Worm (Caenorhabditis elegans) whole organism, young adult: ENCODE results near the gene F26F12.4.

ENCODE experiments used
- B0261.1 ChIP-seq: sonication (generic microtip); optimal IDR thresholded peaks from 2 replicates; lab custom pipeline; 2016; ENCODE audit warnings: mild to moderate bottlenecking, missing genetic modification characterization, moderate library complexity, missing compliant biosample characterization
- B0336.3 ChIP-seq: fragments of 200-800 bp; sonication (Bioruptor generic); IDR thresholded peaks from 2 replicates; pipeline ENCODE4 v1.3.6; 2022; ENCODE audit warnings: missing genetic modification characterization, missing compliant biosample characterization
- F39B2.1 ChIP-seq: fragments of 200-800 bp; sonication (Bioruptor generic); IDR thresholded peaks from 2 replicates; pipeline ENCODE4 v1.3.6; 2022; ENCODE audit warnings: missing genetic modification reagents, missing genetic modification characterization, missing compliant biosample characterization
- F57A8.1 ChIP-seq: fragments of 200-800 bp; sonication (Bioruptor generic); optimal IDR thresholded peaks from 2 replicates; lab custom pipeline; 2018; ENCODE audit warnings: mild to moderate bottlenecking, missing genetic modification characterization, moderate library complexity, missing compliant biosample characterization
- F57C9.4 ChIP-seq: sonication (generic microtip); optimal IDR thresholded peaks from 2 replicates; lab custom pipeline; 2017; ENCODE audit warnings: mild to moderate bottlenecking, missing genetic modification characterization, missing compliant biosample characterization
- T26A5.8 ChIP-seq: sonication (generic microtip); optimal IDR thresholded peaks from 2 replicates; lab custom pipeline; 2016; ENCODE audit warnings: missing genetic modification characterization, missing compliant biosample characterization
- Y53G8AR.9 ChIP-seq: fragments of 200-800 bp; sonication (Bioruptor generic); conservative IDR thresholded peaks from 2 replicates; pipeline ENCODE4 v1.3.6; 2022; ENCODE audit warnings: missing genetic modification reagents, missing genetic modification characterization, missing compliant biosample characterization
- Y67H2A.10 ChIP-seq: fragments of 200-800 bp; sonication (Bioruptor generic); conservative IDR thresholded peaks from 2 replicates; pipeline ENCODE4 v1.3.6; 2022; ENCODE audit warnings: missing genetic modification reagents, missing genetic modification characterization, missing compliant biosample characterization
- Y79H2A.3 ChIP-seq: fragments of 200-800 bp; sonication (Bioruptor generic); conservative IDR thresholded peaks from 2 replicates; pipeline ENCODE4 v1.3.6; 2022; ENCODE audit warnings: missing genetic modification reagents, missing genetic modification characterization, missing compliant biosample characterization
- Y95B8A.8 ChIP-seq: fragments of 200-800 bp; sonication (Bioruptor generic); IDR thresholded peaks from 2 replicates; pipeline ENCODE4 v1.3.6; 2022; ENCODE audit warnings: missing genetic modification reagents, missing genetic modification characterization, missing compliant biosample characterization
- attf-3 ChIP-seq: fragments of 200-800 bp; sonication (Bioruptor generic); conservative IDR thresholded peaks from 2 replicates; pipeline ENCODE4 v1.3.6; 2022; ENCODE audit warnings: missing genetic modification reagents, missing genetic modification characterization, missing compliant biosample characterization
- attf-5 ChIP-seq: fragments of 200-800 bp; sonication (Bioruptor generic); optimal IDR thresholded peaks from 2 replicates; lab custom pipeline; 2018; ENCODE audit warnings: mild to moderate bottlenecking, missing genetic modification characterization, missing compliant biosample characterization
- ccch-3 ChIP-seq: fragments of 200-800 bp; sonication (Bioruptor generic); optimal IDR thresholded peaks from 2 replicates; lab custom pipeline; 2018; ENCODE audit warnings: mild to moderate bottlenecking, missing genetic modification characterization, missing compliant biosample characterization
- cebp-2 ChIP-seq: fragments of 200-800 bp; sonication (Bioruptor generic); IDR thresholded peaks from 2 replicates; pipeline ENCODE4 v1.3.6; 2022; ENCODE audit warnings: missing genetic modification characterization, missing compliant biosample characterization
- ceh-100 ChIP-seq: fragments of 200-800 bp; sonication (Bioruptor generic); IDR thresholded peaks from 2 replicates; pipeline ENCODE4 v1.3.6; 2022; ENCODE audit warnings: missing genetic modification reagents, missing genetic modification characterization, missing compliant biosample characterization
- ceh-27 ChIP-seq: fragments of 200-800 bp; sonication (Bioruptor generic); optimal IDR thresholded peaks from 2 replicates; lab custom pipeline; 2018; ENCODE audit warnings: mild to moderate bottlenecking, missing genetic modification characterization, moderate library complexity, missing compliant biosample characterization
- ceh-58 ChIP-seq: fragments of 200-800 bp; sonication (Bioruptor generic); IDR thresholded peaks from 2 replicates; pipeline ENCODE4 v1.3.6; 2022; ENCODE audit warnings: missing genetic modification characterization, missing compliant biosample characterization
- ceh-91 ChIP-seq: fragments of 200-800 bp; sonication (Bioruptor generic); IDR thresholded peaks from 2 replicates; pipeline ENCODE4 v1.3.6; 2022; ENCODE audit warnings: missing genetic modification reagents, missing genetic modification characterization, missing compliant biosample characterization
- chd-7 ChIP-seq: sonication (generic microtip); optimal IDR thresholded peaks from 2 replicates; lab custom pipeline; 2016; ENCODE audit warnings: mild to moderate bottlenecking, missing genetic modification characterization, moderate library complexity, missing compliant biosample characterization
- dpff-1 ChIP-seq: sonication (generic microtip); optimal IDR thresholded peaks from 2 replicates; lab custom pipeline; 2017; ENCODE audit warnings: mild to moderate bottlenecking, missing genetic modification characterization, missing compliant biosample characterization
- egrh-3 ChIP-seq: fragments of 200-800 bp; sonication (Bioruptor generic); IDR thresholded peaks from 2 replicates; pipeline ENCODE4 v1.3.6; 2022; ENCODE audit warnings: missing genetic modification reagents, missing genetic modification characterization, missing compliant biosample characterization
- ets-4 ChIP-seq: fragments of 200-800 bp; sonication (Bioruptor generic); optimal IDR thresholded peaks from 2 replicates; lab custom pipeline; 2018; ENCODE audit warnings: mild to moderate bottlenecking, missing genetic modification characterization, missing compliant biosample characterization
- him-1 ChIP-seq: sonication (generic microtip); optimal IDR thresholded peaks from 2 replicates; lab custom pipeline; 2016; ENCODE audit warnings: missing genotype, missing genetic modification reagents, missing genetic modification characterization, missing compliant biosample characterization
- hlh-26 ChIP-seq: fragments of 200-800 bp; sonication (Bioruptor generic); conservative IDR thresholded peaks from 2 replicates; pipeline ENCODE4 v1.3.6; 2022; ENCODE audit warnings: missing genetic modification reagents, missing genetic modification characterization, missing compliant biosample characterization
- hmg-1.2 ChIP-seq: fragments of 200-800 bp; sonication (Bioruptor generic); IDR thresholded peaks from 2 replicates; pipeline ENCODE4 v1.3.6; 2022; ENCODE audit warnings: missing genetic modification reagents, missing genetic modification characterization, missing compliant biosample characterization
- hsf-1 ChIP-seq: fragments of 200-800 bp; sonication (Bioruptor generic); IDR thresholded peaks from 2 replicates; pipeline ENCODE4 v1.3.6; 2022; ENCODE audit warnings: missing genetic modification reagents, missing genetic modification characterization, missing compliant biosample characterization
- lin-26 ChIP-seq: fragments of 200-800 bp; sonication (Bioruptor generic); IDR thresholded peaks from 2 replicates; pipeline ENCODE4 v1.3.6; 2022; ENCODE audit warnings: missing genetic modification reagents, missing genetic modification characterization, missing compliant biosample characterization
- lin-35 ChIP-seq, 3 experiments: fragments of 150-350 bp in 2 of 3; sonication (generic microtip) in 1 of 3; optimal IDR thresholded peaks; 2 replicates each; lab custom pipeline; 2014 to 2018; ENCODE audit warnings: missing biosample characterization in 3 of 3, missing genetic modification characterization in 3 of 3, missing genetic modification reagents in 3 of 3
- lin-40 ChIP-seq: sonication (generic microtip); optimal IDR thresholded peaks from 2 replicates; lab custom pipeline; 2016; ENCODE audit warnings: missing genetic modification characterization, mild to moderate bottlenecking, missing compliant biosample characterization, missing genotype, missing genetic modification reagents
- lsy-27 ChIP-seq: sonication (generic microtip); optimal IDR thresholded peaks from 2 replicates; lab custom pipeline; 2017; ENCODE audit warnings: missing genetic modification characterization, mild to moderate bottlenecking, missing compliant biosample characterization, antibody characterized with exemption, missing genotype, borderline replicate concordance; ENCODE audit not compliant: insufficient read depth
- madf-10 ChIP-seq: sonication (generic microtip); optimal IDR thresholded peaks from 2 replicates; lab custom pipeline; 2016; ENCODE audit warnings: mild to moderate bottlenecking, missing genetic modification characterization, missing compliant biosample characterization
- madf-6 ChIP-seq: fragments of 200-800 bp; sonication (Bioruptor generic); IDR thresholded peaks from 2 replicates; pipeline ENCODE4 v1.3.6; 2022; ENCODE audit warnings: missing genetic modification reagents, missing genetic modification characterization, missing compliant biosample characterization
- madf-8 ChIP-seq: fragments of 200-800 bp; sonication (Bioruptor generic); conservative IDR thresholded peaks from 2 replicates; pipeline ENCODE4 v1.3.6; 2022; ENCODE audit warnings: missing genetic modification reagents, missing genetic modification characterization, missing compliant biosample characterization
- mxl-1 ChIP-seq: sonication (generic microtip); optimal IDR thresholded peaks from 2 replicates; lab custom pipeline; 2016; ENCODE audit warnings: missing genetic modification characterization, missing compliant biosample characterization
- nhr-179 ChIP-seq: sonication (generic microtip); optimal IDR thresholded peaks from 2 replicates; lab custom pipeline; 2016; ENCODE audit warnings: mild to moderate bottlenecking, missing genetic modification characterization, missing compliant biosample characterization
- nhr-27 ChIP-seq: fragments of 200-800 bp; sonication (Bioruptor generic); optimal IDR thresholded peaks from 2 replicates; lab custom pipeline; 2018; ENCODE audit warnings: mild to moderate bottlenecking, missing genetic modification characterization, moderate library complexity, missing compliant biosample characterization
- nhr-80 ChIP-seq: sonication (generic microtip); optimal IDR thresholded peaks from 2 replicates; lab custom pipeline; 2016; ENCODE audit warnings: missing genetic modification characterization, missing compliant biosample characterization
- rcor-1 ChIP-seq: fragments of 200-800 bp; sonication (Bioruptor generic); IDR thresholded peaks from 2 replicates; pipeline ENCODE4 v1.3.6; 2022; ENCODE audit warnings: missing genetic modification reagents, missing genetic modification characterization, missing compliant biosample characterization
- sdz-38 ChIP-seq: sonication (generic microtip); optimal IDR thresholded peaks from 2 replicates; lab custom pipeline; 2016; ENCODE audit warnings: missing genotype, missing genetic modification characterization, missing compliant biosample characterization
- unc-130 ChIP-seq: sonication (generic microtip); optimal IDR thresholded peaks from 2 replicates; lab custom pipeline; 2016; ENCODE audit warnings: missing genetic modification reagents, missing genetic modification characterization, missing compliant biosample characterization
- xnd-1 ChIP-seq: sonication (generic microtip); optimal IDR thresholded peaks from 2 replicates; lab custom pipeline; 2016; ENCODE audit warnings: missing genotype, missing genetic modification reagents, missing genetic modification characterization, missing compliant biosample characterization
- zim-3 ChIP-seq: sonication (generic microtip); optimal IDR thresholded peaks from 2 replicates; lab custom pipeline; 2017; ENCODE audit warnings: mild to moderate bottlenecking, missing genetic modification characterization, moderate library complexity, missing compliant biosample characterization
- ztf-22 ChIP-seq: fragments of 200-800 bp; sonication (Bioruptor generic); optimal IDR thresholded peaks from 2 replicates; lab custom pipeline; 2018; ENCODE audit warnings: mild to moderate bottlenecking, missing genetic modification characterization, moderate library complexity, missing compliant biosample characterization
- ztf-6 ChIP-seq: fragments of 200-800 bp; sonication (Bioruptor generic); IDR thresholded peaks from 2 replicates; pipeline ENCODE4 v1.3.6; 2022; ENCODE audit warnings: missing genetic modification reagents, missing genetic modification characterization, missing compliant biosample characterization

The F26F12.4 gene

ce11 chrV:5912426-5912825, 43.3 kb upstream of the F26F12.4 start, which contains the start of gene C04E6.13:
TSS of gene C04E6.13 (plus strand) at chrV:5912726.
- TF ChIP-seq madf-10 (tag; lab: Kevin White, UChicago) = no peak
- TF ChIP-seq ceh-100 (GFP tag; lab: Robert Waterston, UW) = no peak
- no peak for TF ChIP-seq ceh-27 (GFP tag; lab: Kevin White, UChicago)
- no peak for TF ChIP-seq F57C9.4 (tag; lab: Kevin White, UChicago)
- no peak for TF ChIP-seq rcor-1 (GFP tag; lab: Robert Waterston, UW)
- no peak for TF ChIP-seq mxl-1 (tag; lab: Kevin White, UChicago)
- TF ChIP-seq lin-40 (tag; lab: Kevin White, UChicago) = no peak
- TF ChIP-seq F57A8.1 = no peak
- no peak for TF ChIP-seq hmg-1.2 (GFP tag; lab: Robert Waterston, UW)

- no peak for TF ChIP-seq lsy-27 (tag; lab: Kevin White, UChicago)
- TF ChIP-seq B0336.3 = no peak
- no peak for TF ChIP-seq hlh-26 (GFP tag; lab: Robert Waterston, UW)
- TF ChIP-seq egrh-3 (GFP tag; lab: Robert Waterston, UW) = no peak
- TF ChIP-seq Y79H2A.3 (GFP tag; lab: Robert Waterston, UW) = no peak
- TF ChIP-seq B0261.1 (tag; lab: Kevin White, UChicago) = no peak
- no peak for TF ChIP-seq him-1 (tag; lab: Kevin White, UChicago)
- TF ChIP-seq cebp-2 (GFP tag; lab: Robert Waterston, UW) = no peak
- TF ChIP-seq F39B2.1 (GFP tag; lab: Robert Waterston, UW) = no peak
- no peak for TF ChIP-seq nhr-179 (tag; lab: Kevin White, UChicago)
- no peak for TF ChIP-seq Y53G8AR.9 (GFP tag; lab: Robert Waterston, UW)
- TF ChIP-seq madf-8 = no peak
- no peak for TF ChIP-seq unc-130 (GFP tag; lab: Kevin White, UChicago)
- TF ChIP-seq sdz-38 (tag; lab: Kevin White, UChicago) = no peak
- no peak for TF ChIP-seq ccch-3
- TF ChIP-seq, all 124 proteins: peak for 0
These were observed 38.0 kb upstream of the F26F12.4 start, which contains the start of gene C04E6.4 for ce11 chrV:5907090-5907489. TSS of gene C04E6.4 (plus strand) at chrV:5907390.

- no peak for TF ChIP-seq ets-4
- TF ChIP-seq ceh-58 (GFP tag; lab: Robert Waterston, UW) = no peak
- TF ChIP-seq attf-3 (GFP tag; lab: Robert Waterston, UW) = no peak
- TF ChIP-seq zim-3 (tag; lab: Kevin White, UChicago) = no peak
- no peak for TF ChIP-seq xnd-1
- TF ChIP-seq dpff-1 (tag; lab: Kevin White, UChicago) = no peak
- no peak for TF ChIP-seq Y95B8A.8
- no peak for TF ChIP-seq ztf-22
These were observed 37.1 kb upstream of the F26F12.4 start, which contains the start of gene srd-15 for ce11 chrV:5906252-5906651. TSS of gene srd-15 (minus strand) at chrV:5906352.

- TF ChIP-seq hsf-1 (GFP tag; lab: Robert Waterston, UW) (no peak), Y67H2A.10 (GFP tag; lab: Robert Waterston, UW) (no peak), nhr-80 (tag; lab: Kevin White, UChicago) (no peak), nhr-27 (no peak), attf-3 (GFP tag; lab: Robert Waterston, UW) (no peak), cebp-2 (GFP tag; lab: Robert Waterston, UW) (no peak), lin-26 (no peak), madf-6 (GFP tag; lab: Robert Waterston, UW) (no peak), ceh-91 (GFP tag; lab: Robert Waterston, UW) (no peak), T26A5.8 (tag; lab: Kevin White, UChicago) (no peak), lin-35 (GFP tag; optimal IDR thresholded peaks at IDR 0.05; lab: Kevin White, UChicago) (no peak), chd-7 (tag; lab: Kevin White, UChicago) (no peak), attf-5 (no peak), ztf-6 (GFP tag; lab: Robert Waterston, UW) (no peak), B0261.1 (tag; lab: Kevin White, UChicago) (no peak)
These were observed 32.7 kb upstream of the F26F12.4 start, which contains the start of gene C04E6.5 for ce11 chrV:5901833-5902232. TSS of gene C04E6.5 (plus strand) at chrV:5902133.
